Worm (Caenorhabditis elegans) whole organism, L4 larva: ENCODE data around the gene F46G11.6.

Experiments used
- D1046.2 ChIP-seq: fragments of 200-800 bp; sonication (Bioruptor generic); IDR thresholded peaks from 2 replicates; pipeline ENCODE4 v1.3.6; 2022; ENCODE audit warnings: missing genetic modification characterization, missing compliant biosample characterization
- F37D6.2 ChIP-seq: sonication (generic microtip); optimal IDR thresholded peaks from 2 replicates; lab custom pipeline; 2016; ENCODE audit warnings: mild to moderate bottlenecking, missing genetic modification characterization, missing compliant biosample characterization
- F44E2.7 ChIP-seq: fragments of 200-800 bp; sonication (Bioruptor generic); IDR thresholded peaks from 2 replicates; pipeline ENCODE4 v2.1.2; 2022; ENCODE audit warnings: missing genetic modification characterization, missing compliant biosample characterization
- Y48G9A.11 ChIP-seq: fragments of 200-800 bp; sonication (Bioruptor generic); IDR thresholded peaks from 2 replicates; pipeline ENCODE4 v1.3.6; 2022; ENCODE audit warnings: missing genetic modification reagents, missing genetic modification characterization, missing compliant biosample characterization
- ZK337.2 ChIP-seq: fragments of 200-800 bp; sonication (Bioruptor generic); IDR thresholded peaks from 2 replicates; pipeline ENCODE4 v1.3.6; 2022; ENCODE audit warnings: missing genetic modification reagents, missing genetic modification characterization, missing compliant biosample characterization
- ZK546.5 ChIP-seq, 2 experiments: sonication (generic microtip); optimal IDR thresholded peaks; 2 replicates each; lab custom pipeline; 2017; ENCODE audit warnings: missing biosample characterization in 2 of 2, missing genetic modification characterization in 2 of 2
- aha-1 ChIP-seq: fragments of 150-350 bp; peaks from one replicate; lab custom pipeline; 2014; ENCODE audit warnings: missing biosample characterization, missing genetic modification characterization
- ama-1 ChIP-seq: fragments of 150-350 bp; optimal IDR thresholded peaks from 2 replicates; lab custom pipeline; 2014; ENCODE audit warnings: inconsistent platforms, mixed read lengths
- arid-1 ChIP-seq: fragments of 200-800 bp; sonication (Bioruptor generic); conservative IDR thresholded peaks from 2 replicates; pipeline ENCODE4 v1.3.6; 2022; ENCODE audit warnings: missing genetic modification reagents, missing genetic modification characterization, missing compliant biosample characterization
- ceh-20 ChIP-seq: fragments of 200-800 bp; sonication (Bioruptor generic); IDR thresholded peaks from 2 replicates; pipeline ENCODE4 v1.3.6; 2022; ENCODE audit warnings: missing genetic modification reagents, missing genetic modification characterization, missing compliant biosample characterization
- ceh-62 ChIP-seq: sonication (generic microtip); optimal IDR thresholded peaks from 2 replicates; lab custom pipeline; 2017; ENCODE audit warnings: missing biosample characterization, missing genetic modification characterization
- ceh-82 ChIP-seq: sonication (generic microtip); optimal IDR thresholded peaks from 2 replicates; lab custom pipeline; 2017; ENCODE audit warnings: missing biosample characterization, missing genetic modification characterization
- ctbp-1 ChIP-seq: fragments of 200-800 bp; sonication (Bioruptor generic); IDR thresholded peaks from 2 replicates; pipeline ENCODE4 v1.3.6; 2022; ENCODE audit warnings: missing genetic modification reagents, missing genetic modification characterization, missing compliant biosample characterization
- dmd-6 ChIP-seq: fragments of 200-800 bp; sonication (Bioruptor generic); IDR thresholded peaks from 2 replicates; pipeline ENCODE4 v1.3.6; 2022; ENCODE audit warnings: missing genetic modification reagents, missing genetic modification characterization, missing compliant biosample characterization
- dmd-9 ChIP-seq: fragments of 200-800 bp; sonication (Bioruptor generic); IDR thresholded peaks from 2 replicates; pipeline ENCODE4 v1.3.6; 2022; ENCODE audit warnings: missing genetic modification reagents, missing genetic modification characterization, missing compliant biosample characterization
- dpl-1 ChIP-seq: fragments of 150-350 bp; optimal IDR thresholded peaks from 2 replicates; lab custom pipeline; 2014; ENCODE audit warnings: missing biosample characterization, missing genetic modification reagents, missing genetic modification characterization
- dve-1 ChIP-seq: sonication (generic microtip); optimal IDR thresholded peaks from 2 replicates; lab custom pipeline; 2017; ENCODE audit warnings: antibody characterized with exemption, mild to moderate bottlenecking, missing genetic modification characterization, missing compliant biosample characterization; ENCODE audit not compliant: insufficient read depth
- egl-27 ChIP-seq: sonication (generic microtip); optimal IDR thresholded peaks from 3 replicates; lab custom pipeline; 2017; ENCODE audit warnings: missing biosample characterization, missing genetic modification reagents, missing genetic modification characterization
- egl-43 ChIP-seq: fragments of 200-800 bp; sonication (Bioruptor generic); IDR thresholded peaks from 2 replicates; pipeline ENCODE4 v1.3.6; 2022; ENCODE audit warnings: missing genetic modification reagents, missing genetic modification characterization, missing compliant biosample characterization
- fkh-10 ChIP-seq: fragments of 150-350 bp; optimal IDR thresholded peaks from 2 replicates; lab custom pipeline; 2014; ENCODE audit warnings: missing biosample characterization, missing genetic modification reagents, missing genetic modification characterization
- hlh-11 ChIP-seq: fragments of 200-800 bp; sonication (Bioruptor generic); optimal IDR thresholded peaks from 2 replicates; lab custom pipeline; 2018; ENCODE audit warnings: mild to moderate bottlenecking, missing genetic modification characterization, missing compliant biosample characterization
- hlh-30 ChIP-seq: sonication (generic microtip); optimal IDR thresholded peaks from 2 replicates; lab custom pipeline; 2017; ENCODE audit warnings: antibody characterized with exemption, mild to moderate bottlenecking, missing genetic modification characterization, missing compliant biosample characterization; ENCODE audit not compliant: insufficient read depth
- hmg-1.1 ChIP-seq: fragments of 200-800 bp; sonication (Bioruptor generic); IDR thresholded peaks from 2 replicates; pipeline ENCODE4 v1.3.6; 2022; ENCODE audit warnings: missing genetic modification reagents, missing genetic modification characterization, missing compliant biosample characterization
- lin-1 ChIP-seq: fragments of 200-800 bp; sonication (Bioruptor generic); IDR thresholded peaks from 2 replicates; pipeline ENCODE4 v1.3.6; 2022; ENCODE audit warnings: missing genetic modification reagents, missing genetic modification characterization, missing compliant biosample characterization
- lin-13 ChIP-seq: fragments of 150-350 bp; optimal IDR thresholded peaks from 2 replicates; lab custom pipeline; 2014; ENCODE audit warnings: missing biosample characterization, missing genetic modification reagents, missing genetic modification characterization
- lin-29 ChIP-seq: fragments of 200-800 bp; sonication (Bioruptor generic); IDR thresholded peaks from 2 replicates; pipeline ENCODE4 v1.3.6; 2022; ENCODE audit warnings: missing genetic modification reagents, missing genetic modification characterization, missing compliant biosample characterization
- lsy-2 ChIP-seq, 2 experiments: fragments of 150-350 bp in 1 of 2; sonication (generic microtip) in 1 of 2; optimal IDR thresholded peaks; 2 replicates each; lab custom pipeline; 2014 to 2017; ENCODE audit warnings: missing biosample characterization in 2 of 2, missing genetic modification characterization in 2 of 2
- mdl-1 ChIP-seq, 2 experiments: fragments of 150-350 bp in 1 of 2; sonication (generic microtip) in 1 of 2; optimal IDR thresholded peaks; 2 replicates each; lab custom pipeline; 2014 to 2017; ENCODE audit warnings: missing biosample characterization in 2 of 2, missing genetic modification characterization in 2 of 2
- mdt-29 ChIP-seq: fragments of 200-800 bp; sonication (Bioruptor generic); IDR thresholded peaks from 2 replicates; pipeline ENCODE4 v1.3.6; 2022; ENCODE audit warnings: missing genetic modification reagents, missing genetic modification characterization, missing compliant biosample characterization
- mep-1 ChIP-seq: fragments of 150-350 bp; sonication (generic microtip); optimal IDR thresholded peaks from 3 replicates; lab custom pipeline; 2014; ENCODE audit warnings: missing biosample characterization, missing genetic modification characterization
- mxl-3 ChIP-seq: fragments of 200-800 bp; sonication (Bioruptor generic); optimal IDR thresholded peaks from 2 replicates; lab custom pipeline; 2018; ENCODE audit warnings: mild to moderate bottlenecking, missing genetic modification characterization, missing compliant biosample characterization
- nhr-10 ChIP-seq: fragments of 150-350 bp; optimal IDR thresholded peaks from 2 replicates; lab custom pipeline; 2014; ENCODE audit warnings: missing biosample characterization, missing genetic modification characterization
- nhr-11 ChIP-seq: fragments of 150-350 bp; optimal IDR thresholded peaks from 2 replicates; lab custom pipeline; 2014; ENCODE audit warnings: missing biosample characterization, missing genetic modification characterization
- nhr-237 ChIP-seq: sonication (generic microtip); optimal IDR thresholded peaks from 2 replicates; lab custom pipeline; 2017; ENCODE audit warnings: missing biosample characterization, missing genetic modification characterization
- nhr-25 ChIP-seq: sonication (generic microtip); optimal IDR thresholded peaks from 2 replicates; lab custom pipeline; 2017; ENCODE audit warnings: missing genetic modification characterization, mild to moderate bottlenecking, missing compliant biosample characterization, antibody characterized with exemption, moderate library complexity, borderline replicate concordance; ENCODE audit not compliant: insufficient read depth
- nhr-28 ChIP-seq: fragments of 150-350 bp; optimal IDR thresholded peaks from 2 replicates; lab custom pipeline; 2014; ENCODE audit warnings: missing biosample characterization, missing genetic modification characterization
- nhr-76 ChIP-seq: fragments of 150-350 bp; optimal IDR thresholded peaks from 2 replicates; lab custom pipeline; 2014; ENCODE audit warnings: missing biosample characterization, missing genetic modification characterization
- php-3 ChIP-seq: fragments of 200-800 bp; sonication (Bioruptor generic); IDR thresholded peaks from 2 replicates; pipeline ENCODE4 v1.3.6; 2022; ENCODE audit warnings: missing genetic modification reagents, missing genetic modification characterization, missing compliant biosample characterization
- pqm-1 ChIP-seq: sonication (generic microtip); optimal IDR thresholded peaks from 2 replicates; lab custom pipeline; 2017; ENCODE audit warnings: missing biosample characterization, missing genetic modification characterization
- saeg-2 ChIP-seq: fragments of 200-800 bp; sonication (Bioruptor generic); IDR thresholded peaks from 2 replicates; pipeline ENCODE4 v1.3.6; 2022; ENCODE audit warnings: missing genetic modification reagents, missing genetic modification characterization, missing compliant biosample characterization
- sdz-12 ChIP-seq: fragments of 200-800 bp; sonication (Bioruptor generic); optimal IDR thresholded peaks from 2 replicates; lab custom pipeline; 2018; ENCODE audit warnings: mild to moderate bottlenecking, missing genetic modification characterization, missing compliant biosample characterization
- snpc-4 ChIP-seq: fragments of 150-350 bp; optimal IDR thresholded peaks from 2 replicates; lab custom pipeline; 2014; ENCODE audit warnings: missing biosample characterization, missing genetic modification characterization
- tag-97 ChIP-seq: fragments of 200-800 bp; sonication (Bioruptor generic); IDR thresholded peaks from 2 replicates; pipeline ENCODE4 v1.3.6; 2022; ENCODE audit warnings: missing genetic modification characterization, missing compliant biosample characterization
- tra-1 ChIP-seq: fragments of 200-800 bp; sonication (Bioruptor generic); IDR thresholded peaks from 2 replicates; pipeline ENCODE4 v1.3.6; 2022; ENCODE audit warnings: missing genetic modification reagents, missing genetic modification characterization, missing compliant biosample characterization
- unc-62 ChIP-seq, 3 experiments: fragments of 150-350 bp in 1 of 3; sonication (generic microtip); optimal IDR thresholded peaks in 2 of 3; peaks in 1 of 3; 1 replicate in 1 of 3; 2 replicates in 2 of 3; lab custom pipeline; 2014 to 2017; ENCODE audit warnings: missing biosample characterization in 3 of 3, missing genetic modification characterization in 3 of 3, missing genetic modification reagents in 3 of 3, missing genotype in 1 of 3
- vab-7 ChIP-seq: fragments of 200-800 bp; sonication (Bioruptor generic); IDR thresholded peaks from 2 replicates; pipeline ENCODE4 v1.3.6; 2022; ENCODE audit warnings: missing genetic modification reagents, missing genetic modification characterization, missing compliant biosample characterization
- zag-1 ChIP-seq: fragments of 150-350 bp; optimal IDR thresholded peaks from 2 replicates; lab custom pipeline; 2014; ENCODE audit warnings: missing biosample characterization, missing genetic modification characterization
- zfp-3 ChIP-seq: fragments of 200-800 bp; sonication (Bioruptor generic); conservative IDR thresholded peaks from 2 replicates; pipeline ENCODE4 v1.3.6; 2022; ENCODE audit warnings: missing genetic modification reagents, missing genetic modification characterization, missing compliant biosample characterization
- zip-2 ChIP-seq: fragments of 150-350 bp; optimal IDR thresholded peaks from 2 replicates; lab custom pipeline; 2014; ENCODE audit warnings: missing biosample characterization, missing genetic modification characterization

The F46G11.6 gene

ce11 chrX:5775804-5776252 lies 10.5 kb upstream of the F46G11.6 start (continued):
- TF ChIP-seq hmg-1.1 (GFP tag; lab: Robert Waterston, UW): peak; percentile 68
- 0 out of 2 replicates have a peak, but pooled peaks have one; percentile 42 for TF ChIP-seq ctbp-1
- peak; percentile 51; the same call in 1 of the 2 replicates for TF ChIP-seq ceh-20
- peak; percentile 35 for TF ChIP-seq aha-1 (tag; lab: Kevin White, UChicago)
- TF ChIP-seq tra-1: 0 out of 2 replicates have a peak, but pooled peaks have one; percentile 53
- TF ChIP-seq php-3 (GFP tag; lab: Robert Waterston, UW): peak; percentile 59; the same call in 1 of the 2 replicates
- TF ChIP-seq F37D6.2: peak; percentile 54
- TF ChIP-seq lin-13: peak; percentile 51
- TF ChIP-seq dmd-6 (GFP tag; lab: Robert Waterston, UW): peak; percentile 60
- TF ChIP-seq dmd-9 (GFP tag; lab: Robert Waterston, UW): no peak
- 0 out of 2 replicates have a peak, but pooled peaks have one; percentile 36 for TF ChIP-seq vab-7 (GFP tag; lab: Robert Waterston, UW)
- TF ChIP-seq nhr-28 (tag; lab: Kevin White, UChicago): peak; percentile 63

ce11 chrX:5780672-5781182 lies 5.6 kb upstream of the F46G11.6 start, which contains the start of gene sft-4:
TSS of gene sft-4 (minus strand) at chrX:5780722.
- TF ChIP-seq saeg-2 (GFP tag; lab: Robert Waterston, UW) (no peak), zfp-3 (GFP tag; lab: Robert Waterston, UW) (no peak), nhr-25 (tag; lab: Kevin White, UChicago) (no peak), egl-43 (GFP tag; lab: Robert Waterston, UW) (no peak), hlh-30 (tag; lab: Kevin White, UChicago) (peak; percentile 75), snpc-4 (tag; lab: Kevin White, UChicago) (no peak), nhr-10 (tag; lab: Kevin White, UChicago) (no peak), dve-1 (tag; lab: Kevin White, UChicago) (peak; percentile 49), nhr-237 (no peak), hlh-11 (tag; lab: Kevin White, UChicago) (peak; percentile 45), fkh-10 (GFP tag; lab: Kevin White, UChicago) (no peak), Y48G9A.11 (GFP tag; lab: Robert Waterston, UW) (no peak), mdl-1 (tag; optimal IDR thresholded peaks at IDR 0.05; lab: Kevin White, UChicago) (peak; percentile 9 to 71), lsy-2 (tag; optimal IDR thresholded peaks at IDR 0.05; lab: Kevin White, UChicago) (peak in 1 of 2 experiments; percentile 66), D1046.2 (GFP tag; lab: Robert Waterston, UW) (no peak), dpl-1 (GFP tag; lab: Kevin White, UChicago) (no peak), ama-1 (lab: Kevin White, UChicago) (no peak), unc-62 (GFP tag; optimal IDR thresholded peaks at IDR 0.05 in 1 of 2; lab: Kevin White, UChicago) (peak in 1 of 2 experiments; percentile 68), unc-62 (tag; optimal IDR thresholded peaks at IDR 0.05; lab: Kevin White, UChicago) (no peak), ceh-20 (no peak), zag-1 (tag; lab: Kevin White, UChicago) (no peak), nhr-76 (tag; lab: Kevin White, UChicago) (no peak), aha-1 (tag; lab: Kevin White, UChicago) (peak; percentile 92), mxl-3 (GFP tag; lab: Kevin White, UChicago) (peak; percentile 87), lin-29 (GFP tag; lab: Robert Waterston, UW) (no peak), sdz-12 (GFP tag; lab: Kevin White, UChicago) (no peak), egl-27 (no peak), lin-13 (no peak), zip-2 (no peak), ceh-62 (tag; lab: Kevin White, UChicago) (no peak), ZK337.2 (no peak), ceh-82 (no peak), ZK546.5 (tag; optimal IDR thresholded peaks at IDR 0.05; lab: Kevin White, UChicago) (no peak), F44E2.7 (GFP tag; lab: Robert Waterston, UW) (no peak), tra-1 (no peak), pqm-1 (peak; percentile 65), lin-1 (no peak), mdt-29 (GFP tag; lab: Robert Waterston, UW) (no peak), nhr-11 (tag; lab: Kevin White, UChicago) (peak; percentile 26), mep-1 (peak; percentile 20), arid-1 (no peak), tag-97 (GFP tag; lab: Robert Waterston, UW) (no peak), dmd-6 (GFP tag; lab: Robert Waterston, UW) (peak; percentile 35)
